Worm (Caenorhabditis elegans): Measurements from ENCODE around the gene fbxa-166.
A peak's percentile ranks its signal among the peaks of the same experiment; 100 is the strongest.
"Not testable (repeated sequence)": the region's sequence is repeated elsewhere in the genome, so short reads cannot be mapped to it uniquely, and the experiment has no call there.

The fbxa-166 gene

ce11 chrII:1618948-1619347, at the start of gene fbxa-166:
Gene fbxa-166, minus strand, starts transcription at chrII:1619048.
- no peak for TF ChIP-seq nhr-11 (tag; optimal IDR thresholded peaks at IDR 0.05)
- no peak for TF ChIP-seq egl-27 (tag; optimal IDR thresholded peaks at IDR 0.05)
- TF ChIP-seq aly-2 (tag; optimal IDR thresholded peaks at IDR 0.05), result no peak
- TF ChIP-seq pha-4 (tag; optimal IDR thresholded peaks at IDR 0.05), result no peak
- TF ChIP-seq hmg-11 (tag; optimal IDR thresholded peaks at IDR 0.05), result no peak
- no peak for TF ChIP-seq skn-1 (tag; optimal IDR thresholded peaks at IDR 0.05)
- no peak for TF ChIP-seq eor-1 (tag; optimal IDR thresholded peaks at IDR 0.05)
- no peak for TF ChIP-seq lin-15B (tag; optimal IDR thresholded peaks at IDR 0.05)
- no peak for TF ChIP-seq nhr-77 (tag; optimal IDR thresholded peaks at IDR 0.05)
- no peak for TF ChIP-seq nhr-76 (tag; optimal IDR thresholded peaks at IDR 0.05)

ce11 chrII:1666025-1666424, 47.2 kb upstream of the fbxa-166 start, which contains the start of gene srlf-29:
Gene srlf-29, plus strand, starts transcription at chrII:1666325.
- no peak for TF ChIP-seq hmg-11 (tag; optimal IDR thresholded peaks at IDR 0.05)

ce11 chrII:1663516-1663915, 44.7 kb upstream of the fbxa-166 start, which contains the start of gene duxl-1:
Gene duxl-1, plus strand, starts transcription at chrII:1663699.
- TF ChIP-seq nhr-12 (tag; optimal IDR thresholded peaks at IDR 0.05), result no peak
- peak; percentile 54 for TF ChIP-seq elt-2 (tag; optimal IDR thresholded peaks at IDR 0.05)
- no peak for TF ChIP-seq ztf-11 (tag; optimal IDR thresholded peaks at IDR 0.05)
- no peak for TF ChIP-seq fkh-2 (tag; optimal IDR thresholded peaks at IDR 0.05)
- peak; percentile 6 for TF ChIP-seq lin-15B (tag; optimal IDR thresholded peaks at IDR 0.05)
- TF ChIP-seq nhr-23 (tag; optimal IDR thresholded peaks at IDR 0.05), result peak; percentile 37
- peak; percentile 9 for TF ChIP-seq nhr-25 (tag; optimal IDR thresholded peaks at IDR 0.05)

- TF ChIP-seq R02D3.7 (tag; optimal IDR thresholded peaks at IDR 0.05) (no peak), zag-1 (tag; optimal IDR thresholded peaks at IDR 0.05) (no peak), egl-27 (tag; optimal IDR thresholded peaks at IDR 0.05) (no peak), nhr-25 (tag; optimal IDR thresholded peaks at IDR 0.05) (no peak), ceh-28 (tag; optimal IDR thresholded peaks at IDR 0.05) (no peak), hmg-11 (tag; optimal IDR thresholded peaks at IDR 0.05) (no peak), ceh-16 (tag; optimal IDR thresholded peaks at IDR 0.05) (no peak), ztf-11 (tag; optimal IDR thresholded peaks at IDR 0.05) (no peak), nhr-43 (tag; optimal IDR thresholded peaks at IDR 0.05; ENCODE audit: poor library complexity, severe bottlenecking) (no peak)
These were observed 44.0 kb upstream of the fbxa-166 start, which contains the start of gene ZC204.14 for ce11 chrII:1662881-1663280. Gene ZC204.14, minus strand, starts transcription at chrII:1662949.

- not testable (repeated sequence) for TF ChIP-seq daf-12, ztf-11, ztf-4 (tag; optimal IDR thresholded peaks at IDR 0.05)
These were observed 42.0 kb upstream of the fbxa-166 start, which contains the start of gene ZC204.13 for ce11 chrII:1660888-1661287. Gene ZC204.13, minus strand, starts transcription at chrII:1660988.

ce11 chrII:1659729-1660128, 40.9 kb upstream of the fbxa-166 start:
- TF ChIP-seq pqm-1 (tag; optimal IDR thresholded peaks at IDR 0.05) (peak; percentile 31), elt-2 (tag; optimal IDR thresholded peaks at IDR 0.05) (peak; percentile 84)

- TF ChIP-seq ceh-28 (tag; optimal IDR thresholded peaks at IDR 0.05), result no peak
- no peak for TF ChIP-seq elt-2 (tag; optimal IDR thresholded peaks at IDR 0.05)
These were observed 38.4 kb upstream of the fbxa-166 start, which contains the start of gene ZC204.12 for ce11 chrII:1657202-1657601. Gene ZC204.12, minus strand, starts transcription at chrII:1657302.

- TF ChIP-seq nhr-28 (tag; optimal IDR thresholded peaks at IDR 0.05) (no peak), hmg-11 (tag; optimal IDR thresholded peaks at IDR 0.05) (no peak), zag-1 (tag; optimal IDR thresholded peaks at IDR 0.05) (no peak), unc-39 (tag; optimal IDR thresholded peaks at IDR 0.05) (no peak), lin-39 (tag; optimal IDR thresholded peaks at IDR 0.05) (no peak), pqm-1 (tag; optimal IDR thresholded peaks at IDR 0.05) (no peak), lin-15B (tag; optimal IDR thresholded peaks at IDR 0.05) (no peak), ceh-9 (tag; optimal IDR thresholded peaks at IDR 0.05) (no peak), mml-1 (tag; optimal IDR thresholded peaks at IDR 0.05) (no peak), nhr-25 (tag; optimal IDR thresholded peaks at IDR 0.05) (no peak), R02D3.7 (tag; optimal IDR thresholded peaks at IDR 0.05) (no peak), pha-4 (tag; optimal IDR thresholded peaks at IDR 0.05) (no peak), ztf-4 (tag; optimal IDR thresholded peaks at IDR 0.05) (no peak)
These were observed 36.1 kb upstream of the fbxa-166 start, which contains the start of gene btb-12 for ce11 chrII:1654917-1655316. Gene btb-12, plus strand, starts transcription at chrII:1655217.

Measured in whole organism, L3 larva.